2 worm cellular contexts compared by ENCODE assay signal in genomic region chrIV:15929831-15930230, ce11.
TF ChIP-seq lines count a peak whose summit lies in the region.

No protein-coding gene starts in this region.

TF ChIP-seq in whole organism, L1 larva, 84 proteins besides CTCF, POLR2A, EP300 and RAD21 (continued from another document):
- no peak for TF ChIP-seq rnt-1 (tag; optimal IDR thresholded peaks at IDR 0.05; lab: Kevin White, UChicago)
- TF ChIP-seq lin-39 (tag; optimal IDR thresholded peaks at IDR 0.05; lab: Kevin White, UChicago) = no peak
- peak in 1 of 2 experiments; percentile 32 for TF ChIP-seq lin-35 (GFP tag; optimal IDR thresholded peaks at IDR 0.05; lab: Kevin White, UChicago)
- TF ChIP-seq hpl-2 (GFP tag; optimal IDR thresholded peaks at IDR 0.05; lab: Kevin White, UChicago) = no peak
- no peak for TF ChIP-seq nhr-12 (tag; optimal IDR thresholded peaks at IDR 0.05; lab: Kevin White, UChicago)
- no peak for TF ChIP-seq ceh-90 (tag; optimal IDR thresholded peaks at IDR 0.05; lab: Kevin White, UChicago)
- no peak for TF ChIP-seq efl-1 (optimal IDR thresholded peaks at IDR 0.05; lab: Kevin White, UChicago)
- TF ChIP-seq efl-1 (GFP tag; optimal IDR thresholded peaks at IDR 0.05 in 1 of 2; lab: Kevin White, UChicago) = no peak
- TF ChIP-seq skn-1 (tag; optimal IDR thresholded peaks at IDR 0.05; lab: Kevin White, UChicago) = no peak
- TF ChIP-seq nhr-90 (tag; optimal IDR thresholded peaks at IDR 0.05; lab: Kevin White, UChicago; ENCODE audit: poor library complexity) = peak; percentile 12
- TF ChIP-seq nhr-20 (tag; optimal IDR thresholded peaks at IDR 0.05; lab: Kevin White, UChicago) = peak; percentile 56
- no peak for TF ChIP-seq unc-30 (tag; optimal IDR thresholded peaks at IDR 0.05; lab: Kevin White, UChicago)
- TF ChIP-seq fkh-8 (tag; optimal IDR thresholded peaks at IDR 0.05; lab: Kevin White, UChicago) = no peak
- TF ChIP-seq nhr-47 (tag; optimal IDR thresholded peaks at IDR 0.05; lab: Kevin White, UChicago) = no peak
- no peak for TF ChIP-seq zag-1 (tag; optimal IDR thresholded peaks at IDR 0.05; lab: Kevin White, UChicago)
- TF ChIP-seq elt-3 (tag; optimal IDR thresholded peaks at IDR 0.05; lab: Kevin White, UChicago) = peak; percentile 11 to 97 (median 89)
- peak; percentile 82 for TF ChIP-seq elt-2 (tag; optimal IDR thresholded peaks at IDR 0.05; lab: Kevin White, UChicago)
- TF ChIP-seq hlh-4 (tag; optimal IDR thresholded peaks at IDR 0.05; lab: Kevin White, UChicago) = no peak
- peak; percentile 12 for TF ChIP-seq pqm-1 (tag; optimal IDR thresholded peaks at IDR 0.05; lab: Kevin White, UChicago)
- no peak for TF ChIP-seq ztf-11 (tag; optimal IDR thresholded peaks at IDR 0.05; lab: Kevin White, UChicago)
- no peak for TF ChIP-seq irx-1 (tag; optimal IDR thresholded peaks at IDR 0.05; lab: Kevin White, UChicago)
- TF ChIP-seq blmp-1 (tag; optimal IDR thresholded peaks at IDR 0.05; lab: Kevin White, UChicago) = no peak
- no peak for TF ChIP-seq ceh-63 (GFP tag; optimal IDR thresholded peaks at IDR 0.05; lab: Kevin White, UChicago)
- TF ChIP-seq lsy-2 (tag; optimal IDR thresholded peaks at IDR 0.05; lab: Kevin White, UChicago) = no peak
- no peak for TF ChIP-seq nhr-71 (tag; optimal IDR thresholded peaks at IDR 0.05; lab: Kevin White, UChicago)
- no peak for TF ChIP-seq zip-4 (GFP tag; optimal IDR thresholded peaks at IDR 0.05; lab: Kevin White, UChicago)

TF ChIP-seq in whole organism, L4 larva, 104 proteins besides CTCF, POLR2A, EP300 and RAD21 (continued from another document):
- TF ChIP-seq T20F7.1 (GFP tag; optimal IDR thresholded peaks at IDR 0.05; lab: Kevin White, UChicago) (no peak), F26F4.8 (GFP tag; conservative IDR thresholded peaks at IDR 0.05; lab: Robert Waterston, UW) (no peak), nhr-41 (GFP tag; IDR thresholded peaks at IDR 0.05; lab: Robert Waterston, UW) (no peak), gei-8 (GFP tag; optimal IDR thresholded peaks at IDR 0.05; lab: Kevin White, UChicago) (no peak), T26A8.4 (GFP tag; IDR thresholded peaks at IDR 0.05; lab: Robert Waterston, UW) (no peak), fkh-10 (GFP tag; optimal IDR thresholded peaks at IDR 0.05; lab: Kevin White, UChicago) (no peak), snpc-4 (tag; optimal IDR thresholded peaks at IDR 0.05; lab: Kevin White, UChicago) (no peak), ceh-44 (GFP tag; IDR thresholded peaks at IDR 0.05; lab: Robert Waterston, UW) (no peak), ceh-82 (tag; optimal IDR thresholded peaks at IDR 0.05; lab: Kevin White, UChicago) (no peak), zip-11 (GFP tag; IDR thresholded peaks at IDR 0.05; lab: Robert Waterston, UW) (no peak), hlh-30 (tag; optimal IDR thresholded peaks at IDR 0.05; lab: Kevin White, UChicago; ENCODE audit: insufficient read depth) (peak; percentile 79), ceh-62 (tag; optimal IDR thresholded peaks at IDR 0.05; lab: Kevin White, UChicago) (no peak), lsy-2 (tag; optimal IDR thresholded peaks at IDR 0.05; lab: Kevin White, UChicago) (no peak), pha-4 (GFP tag; IDR thresholded peaks at IDR 0.05; lab: Robert Waterston, UW) (no peak), pha-4 (tag; optimal IDR thresholded peaks at IDR 0.05; lab: Kevin White, UChicago) (no peak), nhr-28 (tag; optimal IDR thresholded peaks at IDR 0.05; lab: Kevin White, UChicago) (peak; percentile 74), madf-9 (GFP tag; conservative IDR thresholded peaks at IDR 0.05; lab: Robert Waterston, UW) (no peak), mdl-1 (tag; optimal IDR thresholded peaks at IDR 0.05; lab: Kevin White, UChicago) (peak in 1 of 2 experiments; percentile 51), tra-1 (GFP tag; IDR thresholded peaks at IDR 0.05; lab: Robert Waterston, UW) (no peak), lin-29 (GFP tag; IDR thresholded peaks at IDR 0.05; lab: Robert Waterston, UW) (no peak), spr-1 (tag; optimal IDR thresholded peaks at IDR 0.05; lab: Kevin White, UChicago) (no peak), dve-1 (tag; optimal IDR thresholded peaks at IDR 0.05; lab: Kevin White, UChicago; ENCODE audit: insufficient read depth) (peak; percentile 81), Y5F2A.4 (GFP tag; optimal IDR thresholded peaks at IDR 0.05; lab: Kevin White, UChicago) (no peak), tag-97 (GFP tag; IDR thresholded peaks at IDR 0.05; lab: Robert Waterston, UW) (no peak), nhr-76 (tag; optimal IDR thresholded peaks at IDR 0.05; lab: Kevin White, UChicago) (no peak), nhr-77 (tag; optimal IDR thresholded peaks at IDR 0.05; lab: Kevin White, UChicago) (peak; percentile 15), sdz-12 (GFP tag; optimal IDR thresholded peaks at IDR 0.05; lab: Kevin White, UChicago) (no peak), dmd-6 (GFP tag; IDR thresholded peaks at IDR 0.05; lab: Robert Waterston, UW) (no peak)
